3 worm cellular contexts compared by ENCODE assay signal in the genomic region with DNA sequence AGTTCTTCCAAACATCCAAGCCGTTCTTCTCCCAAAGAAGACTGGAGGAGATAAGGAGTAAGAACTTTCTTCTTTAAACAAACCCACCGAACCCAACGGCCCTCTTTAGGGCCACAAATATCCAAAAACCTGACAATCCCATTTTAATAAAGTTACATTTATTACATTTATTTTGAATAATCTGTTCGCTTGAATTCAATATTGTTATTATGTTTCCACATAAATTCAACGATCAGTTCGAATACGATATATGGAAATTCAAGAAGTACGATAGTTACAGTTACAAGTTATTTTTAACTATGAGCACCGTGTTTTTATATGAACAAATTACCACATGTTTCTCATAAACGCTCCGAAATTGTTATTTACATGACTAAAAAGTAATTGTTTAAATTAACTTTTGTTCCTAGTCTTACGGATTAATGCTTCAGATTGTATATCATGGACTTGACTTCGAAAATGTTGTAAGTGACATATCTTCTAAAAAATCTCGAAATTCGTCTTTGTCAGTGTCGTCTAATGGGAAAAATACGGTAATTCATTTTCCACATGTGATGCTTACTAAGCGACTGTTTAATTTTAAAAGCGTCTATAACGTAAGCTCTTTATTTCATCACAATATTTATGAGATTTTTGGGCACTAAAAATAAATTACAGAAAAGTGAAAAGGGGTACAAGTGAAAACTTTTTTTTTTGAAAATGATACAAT.
TF ChIP-seq lines count a peak whose summit lies in the region.

No protein-coding gene starts in this region.

TF ChIP-seq in whole organism, L4 larva, 104 proteins besides CTCF, POLR2A, EP300 and RAD21:
- TF ChIP-seq lim-7 (GFP tag; IDR thresholded peaks at IDR 0.05; lab: Robert Waterston, UW) (0 out of 2 replicates have a peak, but pooled peaks have one; percentile 26), daf-19 (GFP tag; conservative IDR thresholded peaks at IDR 0.05; lab: Robert Waterston, UW) (0 out of 2 replicates have a peak, but pooled peaks have one; percentile 49), F37D6.2 (tag; optimal IDR thresholded peaks at IDR 0.05; lab: Kevin White, UChicago) (no peak), ctbp-1 (GFP tag; IDR thresholded peaks at IDR 0.05; lab: Robert Waterston, UW) (no peak), lin-1 (GFP tag; IDR thresholded peaks at IDR 0.05; lab: Robert Waterston, UW) (peak; percentile 28; the same call in 1 of the 2 replicates), dmd-8 (GFP tag; IDR thresholded peaks at IDR 0.05; lab: Robert Waterston, UW) (0 out of 2 replicates have a peak, but pooled peaks have one; percentile 61), pha-4 (GFP tag; IDR thresholded peaks at IDR 0.05; lab: Robert Waterston, UW) (peak; percentile 29; the same call in 1 of the 2 replicates), pha-4 (tag; optimal IDR thresholded peaks at IDR 0.05; lab: Kevin White, UChicago) (no peak), F49E8.2 (tag; optimal IDR thresholded peaks at IDR 0.05; lab: Kevin White, UChicago; ENCODE audit: borderline replicate concordance) (peak; percentile 72), lin-38 (GFP tag; IDR thresholded peaks at IDR 0.05; lab: Robert Waterston, UW) (peak; percentile 56), snpc-1.2 (GFP tag; IDR thresholded peaks at IDR 0.05; lab: Robert Waterston, UW) (peak; percentile 74), daf-12 (tag; optimal IDR thresholded peaks at IDR 0.05; lab: Kevin White, UChicago) (no peak), arid-1 (GFP tag; conservative IDR thresholded peaks at IDR 0.05; lab: Robert Waterston, UW) (0 out of 2 replicates have a peak, but pooled peaks have one; percentile 29), unc-62 (GFP tag; optimal IDR thresholded peaks at IDR 0.05 in 1 of 2; lab: Kevin White, UChicago) (peak in 1 of 2 experiments; percentile 62), unc-62 (tag; optimal IDR thresholded peaks at IDR 0.05; lab: Kevin White, UChicago) (no peak), F26F4.8 (GFP tag; conservative IDR thresholded peaks at IDR 0.05; lab: Robert Waterston, UW) (no peak)

TF ChIP-seq in whole organism, early embryonic, 17 proteins besides CTCF, POLR2A, EP300 and RAD21:
- TF ChIP-seq scrt-1 (GFP tag; IDR thresholded peaks at IDR 0.05; lab: Robert Waterston, UW) (no peak), sea-1 (GFP tag; conservative IDR thresholded peaks at IDR 0.05; lab: Robert Waterston, UW) (0 out of 2 replicates have a peak, but pooled peaks have one; percentile 18), F13C5.2 (tag; optimal IDR thresholded peaks at IDR 0.05; lab: Kevin White, UChicago) (no peak), tbx-37 (GFP tag; conservative IDR thresholded peaks at IDR 0.05; lab: Robert Waterston, UW) (no peak)

TF ChIP-seq in whole organism, young adult, 124 proteins besides CTCF, POLR2A, EP300 and RAD21 (continues in another document):
- TF ChIP-seq T26A5.8 (tag; optimal IDR thresholded peaks at IDR 0.05; lab: Kevin White, UChicago) = no peak
- no peak for TF ChIP-seq ZK185.1 (tag; optimal IDR thresholded peaks at IDR 0.05; lab: Kevin White, UChicago; ENCODE audit: poor library complexity, severe bottlenecking)
- no peak for TF ChIP-seq hlh-12 (tag; optimal IDR thresholded peaks at IDR 0.05; lab: Kevin White, UChicago)
- TF ChIP-seq dpff-1 (tag; optimal IDR thresholded peaks at IDR 0.05; lab: Kevin White, UChicago) = no peak
- peak; percentile 71 for TF ChIP-seq madf-6 (GFP tag; IDR thresholded peaks at IDR 0.05; lab: Robert Waterston, UW)
- no peak for TF ChIP-seq F55B11.4 (tag; optimal IDR thresholded peaks at IDR 0.05; lab: Kevin White, UChicago; ENCODE audit: borderline replicate concordance, insufficient read depth)
- peak; percentile 37; the same call in 1 of the 2 replicates for TF ChIP-seq rcor-1 (GFP tag; IDR thresholded peaks at IDR 0.05; lab: Robert Waterston, UW)
- TF ChIP-seq gei-17 (GFP tag; optimal IDR thresholded peaks at IDR 0.05; lab: Kevin White, UChicago) = no peak
- no peak for TF ChIP-seq nhr-179 (tag; optimal IDR thresholded peaks at IDR 0.05; lab: Kevin White, UChicago)
- TF ChIP-seq F57C9.4 (tag; optimal IDR thresholded peaks at IDR 0.05; lab: Kevin White, UChicago) = no peak
- no peak for TF ChIP-seq hlh-26 (GFP tag; conservative IDR thresholded peaks at IDR 0.05; lab: Robert Waterston, UW)
- no peak for TF ChIP-seq attf-3 (GFP tag; conservative IDR thresholded peaks at IDR 0.05; lab: Robert Waterston, UW)
- peak; percentile 6 for TF ChIP-seq snpc-1.1 (tag; optimal IDR thresholded peaks at IDR 0.05; lab: Kevin White, UChicago; ENCODE audit: insufficient read depth)
- peak; percentile 49; the same call in 1 of the 2 replicates for TF ChIP-seq B0019.2 (GFP tag; conservative IDR thresholded peaks at IDR 0.05; lab: Robert Waterston, UW)
- no peak for TF ChIP-seq tbx-9 (tag; optimal IDR thresholded peaks at IDR 0.05; lab: Kevin White, UChicago; ENCODE audit: borderline replicate concordance)
- TF ChIP-seq snpc-1.3 (tag; optimal IDR thresholded peaks at IDR 0.05; lab: Kevin White, UChicago; ENCODE audit: insufficient read depth) = peak; percentile 65
- no peak for TF ChIP-seq sdz-38 (tag; optimal IDR thresholded peaks at IDR 0.05; lab: Kevin White, UChicago)
- peak; percentile 17; the same call in 1 of the 2 replicates for TF ChIP-seq madf-8 (GFP tag; conservative IDR thresholded peaks at IDR 0.05; lab: Robert Waterston, UW)
- TF ChIP-seq lin-54 (GFP tag; optimal IDR thresholded peaks at IDR 0.05; lab: Kevin White, UChicago) = peak; percentile 45
- peak; percentile 78 for TF ChIP-seq nfyb-1 (GFP tag; IDR thresholded peaks at IDR 0.05; lab: Robert Waterston, UW)
- TF ChIP-seq lag-1 (GFP tag; IDR thresholded peaks at IDR 0.05; lab: Robert Waterston, UW) = no peak
- TF ChIP-seq ztf-25 (GFP tag; IDR thresholded peaks at IDR 0.05; lab: Robert Waterston, UW) = no peak
- TF ChIP-seq dpl-1 (GFP tag; optimal IDR thresholded peaks at IDR 0.05; lab: Kevin White, UChicago) = no peak
- TF ChIP-seq tlf-1 (GFP tag; optimal IDR thresholded peaks at IDR 0.05; lab: Kevin White, UChicago) = peak; percentile 7
- TF ChIP-seq nhr-120 (GFP tag; IDR thresholded peaks at IDR 0.05; lab: Robert Waterston, UW) = no peak
- TF ChIP-seq D2030.7 (GFP tag; IDR thresholded peaks at IDR 0.05; lab: Robert Waterston, UW) = peak; percentile 51
- TF ChIP-seq nhr-90 (tag; optimal IDR thresholded peaks at IDR 0.05; lab: Kevin White, UChicago) = no peak
- no peak for TF ChIP-seq nhr-80 (tag; optimal IDR thresholded peaks at IDR 0.05; lab: Kevin White, UChicago)
- 0 out of 2 replicates have a peak, but pooled peaks have one; percentile 34 for TF ChIP-seq mcd-1 (GFP tag; IDR thresholded peaks at IDR 0.05; lab: Robert Waterston, UW)
- peak; percentile 64; the same call in 1 of the 2 replicates for TF ChIP-seq egl-44 (GFP tag; IDR thresholded peaks at IDR 0.05; lab: Robert Waterston, UW)
- 0 out of 2 replicates have a peak, but pooled peaks have one; percentile 6 for TF ChIP-seq madf-3 (GFP tag; IDR thresholded peaks at IDR 0.05; lab: Robert Waterston, UW)
- TF ChIP-seq C17E4.6 (GFP tag; IDR thresholded peaks at IDR 0.05; lab: Robert Waterston, UW) = no peak
- TF ChIP-seq hmg-20 (GFP tag; IDR thresholded peaks at IDR 0.05; lab: Robert Waterston, UW) = 0 out of 2 replicates have a peak, but pooled peaks have one; percentile 2
- peak; percentile 39; the same call in 1 of the 2 replicates for TF ChIP-seq ceh-100 (GFP tag; IDR thresholded peaks at IDR 0.05; lab: Robert Waterston, UW)
- TF ChIP-seq B0261.1 (tag; optimal IDR thresholded peaks at IDR 0.05; lab: Kevin White, UChicago) = no peak
- peak; percentile 48; the same call in 1 of the 2 replicates for TF ChIP-seq hsf-1 (GFP tag; IDR thresholded peaks at IDR 0.05; lab: Robert Waterston, UW)
- TF ChIP-seq F52B5.7 (tag; optimal IDR thresholded peaks at IDR 0.05; lab: Kevin White, UChicago) = no peak
- TF ChIP-seq aptf-3 (GFP tag; IDR thresholded peaks at IDR 0.05; lab: Robert Waterston, UW) = no peak
- no peak for TF ChIP-seq sea-2 (GFP tag; IDR thresholded peaks at IDR 0.05; lab: Robert Waterston, UW)
- no peak for TF ChIP-seq lin-40 (tag; optimal IDR thresholded peaks at IDR 0.05; lab: Kevin White, UChicago)
- TF ChIP-seq fkh-3 (tag; optimal IDR thresholded peaks at IDR 0.05; lab: Kevin White, UChicago) = no peak
- no peak for TF ChIP-seq ceh-40 (GFP tag; IDR thresholded peaks at IDR 0.05; lab: Robert Waterston, UW)
- TF ChIP-seq ztf-3 (GFP tag; optimal IDR thresholded peaks at IDR 0.05; lab: Kevin White, UChicago) = no peak
- TF ChIP-seq dox-1 (GFP tag; IDR thresholded peaks at IDR 0.05; lab: Robert Waterston, UW) = peak; percentile 81
- TF ChIP-seq nfya-2 (GFP tag; IDR thresholded peaks at IDR 0.05; lab: Robert Waterston, UW) = no peak
- TF ChIP-seq F10E7.11 (tag; optimal IDR thresholded peaks at IDR 0.05; lab: Kevin White, UChicago) = no peak
- TF ChIP-seq let-526 (GFP tag; IDR thresholded peaks at IDR 0.05; lab: Robert Waterston, UW) = no peak
- peak; percentile 90; the same call in 1 of the 2 replicates for TF ChIP-seq F39B2.1 (GFP tag; IDR thresholded peaks at IDR 0.05; lab: Robert Waterston, UW)
- peak; percentile 99 for TF ChIP-seq him-1 (tag; optimal IDR thresholded peaks at IDR 0.05; lab: Kevin White, UChicago)
- TF ChIP-seq lsy-27 (tag; optimal IDR thresholded peaks at IDR 0.05; lab: Kevin White, UChicago; ENCODE audit: borderline replicate concordance, insufficient read depth) = no peak
- no peak for TF ChIP-seq die-1 (tag; optimal IDR thresholded peaks at IDR 0.05; lab: Kevin White, UChicago)
- peak; percentile 83 for TF ChIP-seq Y79H2A.3 (GFP tag; conservative IDR thresholded peaks at IDR 0.05; lab: Robert Waterston, UW)
- TF ChIP-seq F37B4.10 (GFP tag; IDR thresholded peaks at IDR 0.05; lab: Robert Waterston, UW) = 0 out of 2 replicates have a peak, but pooled peaks have one; percentile 13
- TF ChIP-seq repo-1 (tag; optimal IDR thresholded peaks at IDR 0.05; lab: Kevin White, UChicago) = no peak
- TF ChIP-seq F49E8.2 (tag; optimal IDR thresholded peaks at IDR 0.05; lab: Kevin White, UChicago; ENCODE audit: insufficient read depth) = peak; percentile 60
- TF ChIP-seq F23B12.7 (tag; optimal IDR thresholded peaks at IDR 0.05; lab: Kevin White, UChicago; ENCODE audit: insufficient read depth) = no peak
- no peak for TF ChIP-seq egrh-3 (GFP tag; IDR thresholded peaks at IDR 0.05; lab: Robert Waterston, UW)
- TF ChIP-seq lsl-1 (GFP tag; optimal IDR thresholded peaks at IDR 0.05; lab: Kevin White, UChicago) = peak; percentile 19
- TF ChIP-seq ekl-4 (GFP tag; IDR thresholded peaks at IDR 0.05; lab: Robert Waterston, UW) = 0 out of 2 replicates have a peak, but pooled peaks have one; percentile 53
